Worm (Caenorhabditis elegans): Measurements from ENCODE around the gene H14N18.2.

Gene H14N18.2

ce11 chrV:8964055-8964758, 31.8 kb downstream of the H14N18.2 start, which contains the start of gene nhr-44:
Gene nhr-44 (minus strand): TSS chrV:8964105.
- TF ChIP-seq grh-1 (GFP tag; IDR thresholded peaks at IDR 0.05) (no peak), mep-1 (tag; optimal IDR thresholded peaks at IDR 0.05) (peak; percentile 12), jun-1 (tag; optimal IDR thresholded peaks at IDR 0.05) (no peak), sptf-1 (tag; optimal IDR thresholded peaks at IDR 0.05) (no peak), ztf-11 (tag; optimal IDR thresholded peaks at IDR 0.05) (no peak), zip-4 (GFP tag; optimal IDR thresholded peaks at IDR 0.05) (no peak), ztf-4 (tag; optimal IDR thresholded peaks at IDR 0.05) (no peak), pag-3 (tag; optimal IDR thresholded peaks at IDR 0.05; ENCODE audit: borderline replicate concordance, insufficient read depth) (no peak), snpc-4 (tag; optimal IDR thresholded peaks at IDR 0.05) (no peak), isw-1 (GFP tag; IDR thresholded peaks at IDR 0.05) (no peak), lin-14 (GFP tag; optimal IDR thresholded peaks at IDR 0.05) (peak; percentile 66), mef-2 (tag; optimal IDR thresholded peaks at IDR 0.05) (no peak), nhr-20 (tag; optimal IDR thresholded peaks at IDR 0.05) (peak; percentile 4), pqm-1 (tag; optimal IDR thresholded peaks at IDR 0.05) (no peak), nhr-19 (GFP tag; conservative IDR thresholded peaks at IDR 0.05) (no peak), hlh-4 (tag; optimal IDR thresholded peaks at IDR 0.05) (no peak), lin-13 (GFP tag; optimal IDR thresholded peaks at IDR 0.05) (no peak), efl-1 (optimal IDR thresholded peaks at IDR 0.05) (no peak), efl-1 (GFP tag; optimal IDR thresholded peaks at IDR 0.05 in 1 of 2) (no peak), mab-9 (GFP tag; IDR thresholded peaks at IDR 0.05) (no peak), unc-130 (tag; optimal IDR thresholded peaks at IDR 0.05) (no peak), nhr-71 (tag; optimal IDR thresholded peaks at IDR 0.05) (peak; percentile 10), nhr-90 (tag; optimal IDR thresholded peaks at IDR 0.05; ENCODE audit: poor library complexity) (no peak), nhr-76 (tag; optimal IDR thresholded peaks at IDR 0.05) (no peak), snu-23 (GFP tag; optimal IDR thresholded peaks at IDR 0.05) (peak; percentile 26), nhr-85 (tag) (peak; percentile 79), F16B12.6 (tag; optimal IDR thresholded peaks at IDR 0.05) (no peak), fkh-8 (tag; optimal IDR thresholded peaks at IDR 0.05) (no peak), blmp-1 (tag; optimal IDR thresholded peaks at IDR 0.05) (peak; percentile 42)

- TF ChIP-seq ceh-8 (GFP tag; optimal IDR thresholded peaks at IDR 0.05): no peak
- TF ChIP-seq hlh-17 (GFP tag; optimal IDR thresholded peaks at IDR 0.05; ENCODE audit: borderline replicate concordance): no peak
- no peak for TF ChIP-seq hpl-2 (GFP tag; optimal IDR thresholded peaks at IDR 0.05)
- TF ChIP-seq efl-3 (GFP tag; optimal IDR thresholded peaks at IDR 0.05): no peak
- no peak for TF ChIP-seq sox-4 (tag; optimal IDR thresholded peaks at IDR 0.05)
- no peak for TF ChIP-seq ceh-82 (tag; optimal IDR thresholded peaks at IDR 0.05)
- no peak for TF ChIP-seq isw-1 (GFP tag; IDR thresholded peaks at IDR 0.05)
- no peak for TF ChIP-seq ztf-11 (tag; optimal IDR thresholded peaks at IDR 0.05)
- no peak for TF ChIP-seq mef-2 (tag; optimal IDR thresholded peaks at IDR 0.05)
- TF ChIP-seq hlh-4 (tag; optimal IDR thresholded peaks at IDR 0.05): no peak
- no peak for TF ChIP-seq pag-3 (tag; optimal IDR thresholded peaks at IDR 0.05; ENCODE audit: borderline replicate concordance, insufficient read depth)
- TF ChIP-seq lin-14 (GFP tag; optimal IDR thresholded peaks at IDR 0.05): no peak
- TF ChIP-seq aly-2 (tag; optimal IDR thresholded peaks at IDR 0.05): no peak
- no peak for TF ChIP-seq ama-1 (optimal IDR thresholded peaks at IDR 0.05)
- no peak for TF ChIP-seq pqm-1 (tag; optimal IDR thresholded peaks at IDR 0.05)
- TF ChIP-seq nhr-71 (tag; optimal IDR thresholded peaks at IDR 0.05): no peak
- TF ChIP-seq nhr-237 (tag; optimal IDR thresholded peaks at IDR 0.05): no peak
- TF ChIP-seq nhr-85 (tag): no peak
- TF ChIP-seq unc-98 (GFP tag; IDR thresholded peaks at IDR 0.05): no peak
Observed at ce11 chrV:8966086-8966485, 33.7 kb downstream of the H14N18.2 start, which contains the start of gene nhr-219. Gene nhr-219 (minus strand): TSS chrV:8966186.

DNA sequence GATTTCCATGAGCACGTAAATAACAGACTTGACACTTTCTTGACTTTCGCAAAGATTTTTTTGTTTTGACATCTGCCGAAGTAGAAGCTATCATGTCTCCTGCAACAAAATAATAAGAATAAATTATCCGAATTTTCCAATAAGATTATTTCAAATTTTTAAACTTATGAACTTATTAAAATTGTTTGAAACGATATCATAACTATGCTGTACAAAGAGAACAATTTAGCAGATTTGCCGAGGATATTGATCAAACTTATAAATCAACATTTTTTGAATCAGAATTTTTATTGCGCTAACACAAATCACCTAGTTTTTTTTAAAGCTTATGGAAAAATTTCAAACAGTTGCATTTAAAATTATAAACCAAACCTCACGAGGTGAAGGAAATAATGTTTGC, 39.9 kb downstream of the H14N18.2 start, which contains the start of gene nhr-195:
Gene nhr-195, minus strand, starts transcription at position 101 of the 400 bp plus-strand sequence.
- TF ChIP-seq skn-1 (tag; optimal IDR thresholded peaks at IDR 0.05): no peak
- TF ChIP-seq efl-1 (optimal IDR thresholded peaks at IDR 0.05): no peak
- no peak for TF ChIP-seq efl-1 (GFP tag; optimal IDR thresholded peaks at IDR 0.05 in 1 of 2)
- TF ChIP-seq unc-30 (tag; optimal IDR thresholded peaks at IDR 0.05): no peak
- no peak for TF ChIP-seq mef-2 (tag; optimal IDR thresholded peaks at IDR 0.05)

Measured in whole organism, L1 larva.